Fruit fly (Drosophila melanogaster) whole organism, embryonic: ENCODE data around the gene CG6839.
A peak's percentile ranks its signal among the peaks of the same experiment; 100 is the strongest.

Source experiments
- CG10321 ChIP-seq: fragments of 200-800 bp; sonication (Bioruptor generic); IDR thresholded peaks from 2 replicates; pipeline ENCODE4 v1.3.6; 2022; ENCODE audit warnings: missing biosample characterization, missing genetic modification characterization
- CG11695 ChIP-seq: fragments of 200-800 bp; sonication (Bioruptor generic); IDR thresholded peaks from 3 replicates; pipeline ENCODE4 v1.3.6; 2022; ENCODE audit warnings: missing biosample characterization, missing genetic modification characterization
- CG11696 ChIP-seq: fragments of 200-800 bp; sonication (Bioruptor generic); IDR thresholded peaks from 2 replicates; pipeline ENCODE4 v1.3.6; 2022; ENCODE audit warnings: missing biosample characterization, missing genetic modification characterization
- CG12769 ChIP-seq: fragments of 200-800 bp; sonication (Bioruptor generic); optimal IDR thresholded peaks from 2 replicates; lab custom pipeline; 2019; ENCODE audit warnings: missing biosample characterization, mild to moderate bottlenecking, missing genetic modification characterization, moderate library complexity
- CG15073 ChIP-seq: fragments of 200-800 bp; sonication (Bioruptor generic); optimal IDR thresholded peaks from 2 replicates; lab custom pipeline; 2016; ENCODE audit warnings: missing biosample characterization, missing genetic modification characterization
- CG15601 ChIP-seq: fragments of 200-800 bp; sonication (Bioruptor generic); optimal IDR thresholded peaks from 3 replicates; lab custom pipeline; 2019; ENCODE audit warnings: missing biosample characterization, mild to moderate bottlenecking, missing genetic modification characterization, moderate library complexity
- CG1602 ChIP-seq: fragments of 200-800 bp; sonication (Bioruptor generic); optimal IDR thresholded peaks from 3 replicates; lab custom pipeline; 2016; ENCODE audit warnings: missing biosample characterization, missing genetic modification characterization
- CG17802 ChIP-seq: fragments of 200-800 bp; sonication (Bioruptor generic); optimal IDR thresholded peaks from 2 replicates; lab custom pipeline; 2018; ENCODE audit warnings: missing biosample characterization, mild to moderate bottlenecking, missing genetic modification characterization, moderate library complexity
- CG18476 ChIP-seq: fragments of 200-800 bp; sonication (Bioruptor generic); optimal IDR thresholded peaks from 2 replicates; lab custom pipeline; 2016; ENCODE audit warnings: missing biosample characterization, mild to moderate bottlenecking, missing genetic modification characterization
- CG18599 ChIP-seq: fragments of 200-800 bp; sonication (Bioruptor generic); optimal IDR thresholded peaks from 3 replicates; lab custom pipeline; 2017; ENCODE audit warnings: missing biosample characterization, missing genetic modification characterization, mild to moderate bottlenecking, moderate library complexity, missing genetic modification reagents
- CG18764 ChIP-seq: fragments of 200-800 bp; sonication (Bioruptor generic); optimal IDR thresholded peaks from 3 replicates; lab custom pipeline; 2016; ENCODE audit warnings: missing biosample characterization, missing genetic modification characterization
- CG3065 ChIP-seq: fragments of 200-800 bp; sonication (Bioruptor generic); optimal IDR thresholded peaks from 2 replicates; lab custom pipeline; 2016; ENCODE audit warnings: missing biosample characterization, missing genetic modification characterization
- CG3726 ChIP-seq: fragments of 200-800 bp; sonication (Bioruptor generic); IDR thresholded peaks from 3 replicates; pipeline ENCODE4, ENCODE4 v1.3.6; 2022; ENCODE audit warnings: missing biosample characterization, missing genetic modification characterization
- CG6683 ChIP-seq: fragments of 200-800 bp; sonication (Bioruptor generic); optimal IDR thresholded peaks from 2 replicates; lab custom pipeline; 2017; ENCODE audit warnings: missing biosample characterization, mild to moderate bottlenecking, missing genetic modification characterization, missing genetic modification reagents
- Dfd ChIP-seq, 2 experiments: fragments of >200 bp; optimal IDR thresholded peaks; 2 replicates each; lab custom pipeline; 2017; ENCODE audit warnings: missing biosample characterization in 2 of 2, missing genetic modification characterization in 2 of 2
- Eip74EF ChIP-seq, 2 experiments: fragments of 200-800 bp in 1 of 2; fragments of >200 bp in 1 of 2; sonication (Bioruptor generic) in 1 of 2; optimal IDR thresholded peaks; 2 replicates each; lab custom pipeline; 2017 to 2019; ENCODE audit warnings: missing biosample characterization in 2 of 2, missing genetic modification characterization in 2 of 2, mild to moderate bottlenecking in 1 of 2, moderate library complexity in 1 of 2
- Ets65A ChIP-seq: fragments of 200-800 bp; sonication (Bioruptor generic); peaks from one replicate; lab custom pipeline; 2016; ENCODE audit warnings: missing biosample characterization, missing genetic modification characterization
- Gug ChIP-seq: fragments of 200-800 bp; sonication (Bioruptor generic); IDR thresholded peaks from 4 replicates; pipeline ENCODE4 v1.3.6; 2022; ENCODE audit warnings: missing biosample characterization, missing genetic modification characterization
- HLH54F ChIP-seq: fragments of 200-800 bp; sonication (Bioruptor generic); optimal IDR thresholded peaks from 3 replicates; lab custom pipeline; 2016; ENCODE audit warnings: missing biosample characterization, missing genetic modification characterization
- Hand ChIP-seq: fragments of 200-800 bp; sonication (Bioruptor generic); optimal IDR thresholded peaks from 2 replicates; lab custom pipeline; 2017; ENCODE audit warnings: mild to moderate bottlenecking, missing biosample characterization, missing genetic modification reagents, missing genetic modification characterization
- Kr ChIP-seq: fragments of 200-800 bp; sonication (Bioruptor generic); optimal IDR thresholded peaks from 2 replicates; lab custom pipeline; 2017; ENCODE audit warnings: missing biosample characterization, mild to moderate bottlenecking, missing genetic modification characterization
- MTF-1 ChIP-seq: fragments of 200-800 bp; sonication (Bioruptor generic); optimal IDR thresholded peaks from 2 replicates; lab custom pipeline; 2018; ENCODE audit warnings: missing biosample characterization, mild to moderate bottlenecking, missing genetic modification characterization, borderline replicate concordance
- Med ChIP-seq: fragments of 200-800 bp; sonication (Bioruptor generic); peaks from one replicate; lab custom pipeline; 2016; ENCODE audit warnings: missing biosample characterization, missing genetic modification characterization, mild to moderate bottlenecking, inconsistent platforms, moderate library complexity
- NC2α ChIP-seq: fragments of 200-800 bp; sonication (Bioruptor generic); optimal IDR thresholded peaks from 2 replicates; lab custom pipeline; 2016; ENCODE audit warnings: missing biosample characterization, missing genetic modification characterization
- amos ChIP-seq: fragments of 200-800 bp; sonication (Bioruptor generic); IDR thresholded peaks from 2 replicates; pipeline ENCODE4 v1.3.6; 2022; ENCODE audit warnings: missing biosample characterization, missing genetic modification characterization; ENCODE audit not compliant: partially characterized antibody
- ash1 ChIP-seq: fragments of 200-800 bp; sonication (Bioruptor generic); optimal IDR thresholded peaks from 2 replicates; lab custom pipeline; 2018; ENCODE audit warnings: missing biosample characterization, mild to moderate bottlenecking, missing genetic modification characterization
- bbx ChIP-seq: fragments of 200-800 bp; sonication (Bioruptor generic); IDR thresholded peaks from 2 replicates; pipeline ENCODE4 v1.3.6; 2022; ENCODE audit warnings: missing biosample characterization, missing genetic modification characterization; ENCODE audit not compliant: partially characterized antibody
- br ChIP-seq: fragments of >200 bp; optimal IDR thresholded peaks from 2 replicates; lab custom pipeline; 2017
- bsh ChIP-seq, 2 experiments: fragments of 200-800 bp; sonication (Bioruptor generic); optimal IDR thresholded peaks; 2 replicates each; lab custom pipeline; 2017 to 2018; ENCODE audit warnings: mild to moderate bottlenecking in 2 of 2, missing biosample characterization in 2 of 2, missing genetic modification characterization in 2 of 2, moderate library complexity in 1 of 2
- cato ChIP-seq: fragments of 200-800 bp; sonication (Bioruptor generic); optimal IDR thresholded peaks from 2 replicates; lab custom pipeline; 2016; ENCODE audit warnings: missing biosample characterization, missing genetic modification characterization, borderline replicate concordance
- chif ChIP-seq, 2 experiments: fragments of 200-800 bp; sonication (Bioruptor generic); optimal IDR thresholded peaks; 3 replicates each; lab custom pipeline; 2016; ENCODE audit warnings: missing biosample characterization in 2 of 2, missing genetic modification characterization in 2 of 2
- chn ChIP-seq: fragments of 200-800 bp; sonication (Bioruptor generic); optimal IDR thresholded peaks from 2 replicates; lab custom pipeline; 2016; ENCODE audit warnings: missing biosample characterization, missing genetic modification characterization
- fd64A ChIP-seq: fragments of 200-800 bp; sonication (Bioruptor generic); optimal IDR thresholded peaks from 3 replicates; lab custom pipeline; 2018; ENCODE audit warnings: missing biosample characterization, mild to moderate bottlenecking, missing genetic modification characterization
- grau ChIP-seq: fragments of 200-800 bp; optimal IDR thresholded peaks from 3 replicates; lab custom pipeline; 2019; ENCODE audit warnings: missing biosample characterization, mild to moderate bottlenecking, missing genetic modification characterization, moderate library complexity
- gt ChIP-seq: fragments of 200-800 bp; sonication (Bioruptor generic); IDR thresholded peaks from 2 replicates; pipeline ENCODE4 v1.3.6; 2022; ENCODE audit warnings: missing biosample characterization, missing genetic modification characterization
- hb ChIP-seq: fragments of 200-800 bp; sonication (Bioruptor generic); IDR thresholded peaks from 3 replicates; pipeline ENCODE4 v1.3.6; 2022; ENCODE audit warnings: missing biosample characterization, missing genetic modification characterization; ENCODE audit not compliant: partially characterized antibody
- knrl ChIP-seq: fragments of 200-800 bp; sonication (Bioruptor generic); IDR thresholded peaks from 3 replicates; pipeline ENCODE4 v1.3.6; 2022; ENCODE audit warnings: missing biosample characterization, missing genetic modification characterization; ENCODE audit not compliant: partially characterized antibody
- luna ChIP-seq: fragments of 200-800 bp; sonication (Bioruptor generic); optimal IDR thresholded peaks from 2 replicates; lab custom pipeline; 2016; ENCODE audit warnings: missing biosample characterization, missing genetic modification characterization
- mirr ChIP-seq: fragments of 200-800 bp; sonication (Bioruptor generic); optimal IDR thresholded peaks from 3 replicates; lab custom pipeline; 2018; ENCODE audit warnings: missing biosample characterization, mild to moderate bottlenecking, missing genetic modification characterization
- nom ChIP-seq: fragments of 200-800 bp; sonication (Bioruptor generic); optimal IDR thresholded peaks from 2 replicates; lab custom pipeline; 2017; ENCODE audit warnings: missing biosample characterization, missing genetic modification characterization, mild to moderate bottlenecking, moderate library complexity, missing genetic modification reagents
- pan ChIP-seq, 4 experiments: fragments of >200 bp in 3 of 4; fragments of 200-800 bp in 1 of 4; sonication (Bioruptor generic) in 1 of 4; optimal IDR thresholded peaks in 3 of 4; IDR thresholded peaks in 1 of 4; 2 replicates each; pipeline versions ENCODE4 v1.3.6 to Lab custom; 2017 to 2022; ENCODE audit warnings: missing biosample characterization in 2 of 4, missing genetic modification characterization in 2 of 4, mixed read lengths in 1 of 4
- prd ChIP-seq, 3 experiments: fragments of >200 bp in 2 of 3; fragments of 200-800 bp in 1 of 3; sonication (Bioruptor generic) in 1 of 3; optimal IDR thresholded peaks in 2 of 3; IDR thresholded peaks in 1 of 3; 2 replicates in 2 of 3; 3 replicates in 1 of 3; pipeline versions ENCODE4 v1.3.6 to Lab custom; 2017 to 2022; ENCODE audit warnings: missing biosample characterization in 1 of 3, missing genetic modification characterization in 1 of 3
- psq ChIP-seq: fragments of 200-800 bp; sonication (Bioruptor generic); optimal IDR thresholded peaks from 2 replicates; lab custom pipeline; 2017; ENCODE audit warnings: missing biosample characterization, missing genetic modification characterization
- sc ChIP-seq, 3 experiments: fragments of >200 bp in 2 of 3; fragments of 200-800 bp in 1 of 3; sonication (Bioruptor generic) in 1 of 3; optimal IDR thresholded peaks; 2 replicates in 2 of 3; 3 replicates in 1 of 3; lab custom pipeline; 2017; ENCODE audit warnings: mild to moderate bottlenecking in 1 of 3, missing biosample characterization in 1 of 3, missing genetic modification characterization in 1 of 3, missing genetic modification reagents in 1 of 3
- ttk ChIP-seq: fragments of 200-800 bp; sonication (Bioruptor generic); IDR thresholded peaks from 2 replicates; pipeline ENCODE4 v2.1.2; 2022; ENCODE audit warnings: missing biosample characterization, missing genetic modification characterization

CG6839 gene

DNA sequence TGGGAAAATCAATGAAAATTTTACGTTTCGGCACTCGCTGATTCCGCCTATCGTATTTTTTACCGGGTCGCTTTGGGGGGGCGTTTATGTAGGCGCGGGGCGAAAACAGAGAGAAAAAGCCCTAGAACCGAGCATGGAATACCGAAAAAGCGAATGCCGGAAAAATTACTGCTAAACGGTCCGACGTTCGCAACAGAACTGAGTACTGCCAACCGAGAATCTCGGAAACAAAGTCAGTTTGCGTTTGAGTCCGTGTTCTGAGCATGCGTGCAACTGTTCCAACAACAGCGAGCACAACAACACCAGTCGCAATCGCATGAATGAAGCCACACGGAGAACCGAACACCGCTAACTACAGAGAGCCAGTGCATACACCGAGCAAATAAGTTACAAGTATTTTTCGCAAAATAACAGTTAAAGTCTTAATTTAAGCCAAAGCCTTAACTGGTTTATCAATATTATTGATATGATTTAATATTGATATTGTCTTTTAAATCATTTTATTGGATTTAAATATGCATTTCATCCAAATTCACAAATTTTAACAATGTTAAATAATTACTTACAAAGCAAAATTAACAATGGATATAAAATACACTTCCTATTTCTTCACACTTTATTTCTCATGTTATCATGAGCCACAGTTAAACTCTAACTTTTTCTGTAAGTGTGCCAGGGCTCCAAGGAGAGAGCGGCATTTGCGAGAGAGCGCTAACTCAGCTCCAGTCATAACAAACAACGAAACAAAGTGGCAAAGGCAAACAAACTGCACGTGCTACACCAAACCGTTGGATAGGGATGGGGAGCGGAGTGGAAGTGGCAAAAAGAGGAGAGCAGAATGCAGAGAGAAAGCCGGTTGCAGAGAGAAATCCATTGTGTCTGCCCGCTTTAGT lies 26.9 kb upstream of the CG6839 start, which contains the start of gene CG3961 (continued):
- TF ChIP-seq CG3726 = peak; percentile 90; the same call in 1 of the 3 replicates
- TF ChIP-seq knrl = no peak
- TF ChIP-seq bsh (GFP tag; optimal IDR thresholded peaks at IDR 0.05; lab: Kevin White, UChicago) = peak; percentile 97 to 98
- TF ChIP-seq HLH54F = peak; percentile 75
- peak in 1 of 2 experiments; percentile 85 for TF ChIP-seq Dfd (GFP tag; optimal IDR thresholded peaks at IDR 0.05; lab: Kevin White, UChicago)
- peak; percentile 80 for TF ChIP-seq gt (GFP tag; lab: Robert Waterston, UW)
- TF ChIP-seq CG18476 (GFP tag; lab: Kevin White, UChicago) = peak; percentile 94
- TF ChIP-seq chn (GFP tag; lab: Kevin White, UChicago) = peak; percentile 92
- peak; percentile 98 for TF ChIP-seq CG15601 (tag; lab: Kevin White, UChicago)
- TF ChIP-seq Gug = peak; percentile 81
- TF ChIP-seq Hand (GFP tag; lab: Kevin White, UChicago) = peak; percentile 96
- peak; percentile 80 for TF ChIP-seq NC2α
- peak; percentile 93 for TF ChIP-seq Med (GFP tag; lab: Kevin White, UChicago)
- no peak for TF ChIP-seq sc (optimal IDR thresholded peaks at IDR 0.05; lab: Kevin White, UChicago)
- peak; percentile 99 for TF ChIP-seq sc (GFP tag; optimal IDR thresholded peaks at IDR 0.05; lab: Kevin White, UChicago)
- peak; percentile 97 for TF ChIP-seq nom
- peak; percentile 67 for TF ChIP-seq mirr
- 0 out of 2 replicates have a peak, but pooled peaks have one; percentile 17 for TF ChIP-seq bbx (GFP tag; lab: Robert Waterston, UW)
- peak; percentile 98 for TF ChIP-seq CG1602
- TF ChIP-seq CG11695 (GFP tag; lab: Robert Waterston, UW) = peak; percentile 97
- peak; percentile 98 for TF ChIP-seq grau (tag; lab: Kevin White, UChicago)
- TF ChIP-seq CG18599 (GFP tag; lab: Kevin White, UChicago) = peak; percentile 93
- peak; percentile 89 for TF ChIP-seq psq (GFP tag; lab: Kevin White, UChicago)
- TF ChIP-seq CG10321 = peak; percentile 61
- TF ChIP-seq CG6683 (GFP tag; lab: Kevin White, UChicago) = peak; percentile 95
- TF ChIP-seq pan (optimal IDR thresholded peaks at IDR 0.05; lab: Kevin White, UChicago) = no peak
- TF ChIP-seq pan (GFP tag; optimal IDR thresholded peaks at IDR 0.05 in 1 of 2, IDR thresholded peaks at IDR 0.05 in 1 of 2) = peak in 1 of 2 experiments; percentile 93
- TF ChIP-seq ash1 (GFP tag; lab: Kevin White, UChicago) = no peak
- TF ChIP-seq Kr (GFP tag; lab: Kevin White, UChicago) = peak; percentile 19
- TF ChIP-seq CG18764 (GFP tag; lab: Kevin White, UChicago) = peak; percentile 93
- peak; percentile 63 for TF ChIP-seq CG11696 (GFP tag; lab: Robert Waterston, UW)
- peak; percentile 94 for TF ChIP-seq CG3065 (GFP tag; lab: Kevin White, UChicago)
- peak; percentile 96 for TF ChIP-seq cato (GFP tag; lab: Kevin White, UChicago)
- TF ChIP-seq Ets65A = peak; percentile 97
- TF ChIP-seq fd64A = peak; percentile 90
- no peak for TF ChIP-seq prd (optimal IDR thresholded peaks at IDR 0.05; lab: Kevin White, UChicago)
- TF ChIP-seq prd (GFP tag; IDR thresholded peaks at IDR 0.05; lab: Robert Waterston, UW) = peak; percentile 94
- TF ChIP-seq br = no peak
- peak; percentile 74 for TF ChIP-seq CG17802
- peak; percentile 77 for TF ChIP-seq CG15073
- TF ChIP-seq amos (GFP tag; lab: Robert Waterston, UW) = no peak; the same call in 1 of the 2 replicates
- TF ChIP-seq luna (GFP tag; lab: Kevin White, UChicago) = peak; percentile 59
- TF ChIP-seq CG12769 (tag; lab: Kevin White, UChicago) = peak; percentile 92
- TF ChIP-seq MTF-1 (GFP tag; lab: Kevin White, UChicago) = peak; percentile 78
- 0 out of 3 replicates have a peak, but pooled peaks have one; percentile 32 for TF ChIP-seq hb (GFP tag; lab: Robert Waterston, UW)
- TF ChIP-seq Eip74EF (GFP tag; optimal IDR thresholded peaks at IDR 0.05; lab: Kevin White, UChicago) = peak in 1 of 2 experiments; percentile 99
- peak; percentile 85 to 94 for TF ChIP-seq chif (GFP tag; optimal IDR thresholded peaks at IDR 0.05; lab: Kevin White, UChicago)
- TF ChIP-seq ttk (GFP tag; lab: Robert Waterston, UW) = peak; percentile 94
